Worm (Caenorhabditis elegans) whole organism, L4/young adult: Measurements from ENCODE around the gene T21C12.4.

Source experiments
- dao-5 ChIP-seq: sonication (generic microtip); optimal IDR thresholded peaks from 2 replicates; lab custom pipeline; 2016; ENCODE audit warnings: missing genotype, missing genetic modification characterization, moderate library complexity, missing compliant biosample characterization
- him-1 ChIP-seq: sonication (generic microtip); optimal IDR thresholded peaks from 2 replicates; lab custom pipeline; 2016; ENCODE audit warnings: missing genotype, missing genetic modification reagents, missing genetic modification characterization, missing compliant biosample characterization

- TF ChIP-seq him-1 (tag; lab: Kevin White, UChicago) (no peak), dao-5 (tag; lab: Kevin White, UChicago) (no peak)
These were observed 51.0 kb downstream of the T21C12.4 start, which contains the start of the genes sip-1 and sly-1 for ce11 chrIII:10506699-10507248.
